Fruit fly (Drosophila melanogaster) whole organism, adult: ENCODE data around the gene Sec63.

ENCODE experiments used
- CG11617 ChIP-seq: fragments of 200-800 bp; sonication (Bioruptor generic); optimal IDR thresholded peaks from 2 replicates; lab custom pipeline; 2017; ENCODE audit warnings: mild to moderate bottlenecking, missing biosample characterization, missing genetic modification reagents, missing genetic modification characterization
- CG12768 ChIP-seq: fragments of 200-800 bp; sonication (Bioruptor generic); optimal IDR thresholded peaks from 2 replicates; lab custom pipeline; 2017; ENCODE audit warnings: missing biosample characterization, missing genetic modification characterization, mild to moderate bottlenecking, moderate library complexity, missing genetic modification reagents
- CG14711 ChIP-seq: fragments of 200-800 bp; sonication (Bioruptor generic); optimal IDR thresholded peaks from 2 replicates; lab custom pipeline; 2018; ENCODE audit warnings: missing biosample characterization, mild to moderate bottlenecking, missing genetic modification characterization, moderate library complexity
- CG1620 ChIP-seq: fragments of 200-800 bp; sonication (Bioruptor generic); optimal IDR thresholded peaks from 2 replicates; lab custom pipeline; 2016; ENCODE audit warnings: missing biosample characterization, missing genetic modification characterization
- CG33017 ChIP-seq: fragments of 200-800 bp; sonication (Bioruptor generic); optimal IDR thresholded peaks from 2 replicates; lab custom pipeline; 2018; ENCODE audit warnings: missing biosample characterization, mild to moderate bottlenecking, missing genetic modification characterization, moderate library complexity
- CG5204 ChIP-seq: fragments of 200-800 bp; sonication (Bioruptor generic); optimal IDR thresholded peaks from 2 replicates; lab custom pipeline; 2016; ENCODE audit warnings: missing biosample characterization, missing genetic modification characterization
- CG7045 ChIP-seq: fragments of 200-800 bp; sonication (Bioruptor generic); optimal IDR thresholded peaks from 2 replicates; lab custom pipeline; 2017; ENCODE audit warnings: missing biosample characterization, mild to moderate bottlenecking, missing genetic modification characterization
- CG7101 ChIP-seq: fragments of 200-800 bp; sonication (Bioruptor generic); optimal IDR thresholded peaks from 2 replicates; lab custom pipeline; 2018; ENCODE audit warnings: missing biosample characterization, mild to moderate bottlenecking, missing genetic modification characterization, moderate library complexity
- Clk ChIP-seq: fragments of 200-800 bp; sonication (Bioruptor generic); optimal IDR thresholded peaks from 2 replicates; lab custom pipeline; 2017; ENCODE audit warnings: missing biosample characterization, missing genetic modification characterization
- Crg-1 ChIP-seq: fragments of 200-800 bp; sonication (Bioruptor generic); optimal IDR thresholded peaks from 2 replicates; lab custom pipeline; 2016; ENCODE audit warnings: missing biosample characterization, missing genetic modification characterization
- Hr96 ChIP-seq: fragments of 200-800 bp; sonication (Bioruptor generic); optimal IDR thresholded peaks from 2 replicates; lab custom pipeline; 2016; ENCODE audit warnings: missing biosample characterization, missing genetic modification characterization
- Mnt ChIP-seq: fragments of 200-800 bp; sonication (Bioruptor generic); optimal IDR thresholded peaks from 2 replicates; lab custom pipeline; 2016; ENCODE audit warnings: missing biosample characterization, mild to moderate bottlenecking, missing genetic modification characterization
- bab1 ChIP-seq: fragments of 200-800 bp; sonication (Bioruptor generic); optimal IDR thresholded peaks from 3 replicates; lab custom pipeline; 2019; ENCODE audit warnings: missing biosample characterization, mild to moderate bottlenecking, missing genetic modification characterization, moderate library complexity
- cic ChIP-seq: fragments of 200-800 bp; sonication (Bioruptor generic); optimal IDR thresholded peaks from 2 replicates; lab custom pipeline; 2017; ENCODE audit warnings: missing biosample characterization, mild to moderate bottlenecking, missing genetic modification characterization, moderate library complexity
- cnc ChIP-seq, 2 experiments: fragments of >200 bp; optimal IDR thresholded peaks; 2 replicates each; lab custom pipeline; 2017
- kay ChIP-seq: fragments of 200-800 bp; sonication (Bioruptor generic); peaks from one replicate; lab custom pipeline; 2016; ENCODE audit warnings: missing biosample characterization, missing genetic modification characterization, borderline replicate concordance
- ovo ChIP-seq: fragments of 200-800 bp; sonication (Bioruptor generic); optimal IDR thresholded peaks from 2 replicates; lab custom pipeline; 2016; ENCODE audit warnings: missing biosample characterization, missing genetic modification characterization
- pad ChIP-seq: fragments of 200-800 bp; sonication (Bioruptor generic); optimal IDR thresholded peaks from 3 replicates; lab custom pipeline; 2017; ENCODE audit warnings: missing biosample characterization, missing genetic modification characterization, mild to moderate bottlenecking, moderate library complexity, missing genetic modification reagents
- tj ChIP-seq: fragments of 200-800 bp; sonication (Bioruptor generic); optimal IDR thresholded peaks from 3 replicates; lab custom pipeline; 2017; ENCODE audit warnings: missing biosample characterization, mild to moderate bottlenecking, missing genetic modification characterization, moderate library complexity
- toe ChIP-seq: fragments of 200-800 bp; sonication (Bioruptor generic); optimal IDR thresholded peaks from 2 replicates; lab custom pipeline; 2016; ENCODE audit warnings: missing biosample characterization, missing genetic modification characterization

The Sec63 gene

DNA sequence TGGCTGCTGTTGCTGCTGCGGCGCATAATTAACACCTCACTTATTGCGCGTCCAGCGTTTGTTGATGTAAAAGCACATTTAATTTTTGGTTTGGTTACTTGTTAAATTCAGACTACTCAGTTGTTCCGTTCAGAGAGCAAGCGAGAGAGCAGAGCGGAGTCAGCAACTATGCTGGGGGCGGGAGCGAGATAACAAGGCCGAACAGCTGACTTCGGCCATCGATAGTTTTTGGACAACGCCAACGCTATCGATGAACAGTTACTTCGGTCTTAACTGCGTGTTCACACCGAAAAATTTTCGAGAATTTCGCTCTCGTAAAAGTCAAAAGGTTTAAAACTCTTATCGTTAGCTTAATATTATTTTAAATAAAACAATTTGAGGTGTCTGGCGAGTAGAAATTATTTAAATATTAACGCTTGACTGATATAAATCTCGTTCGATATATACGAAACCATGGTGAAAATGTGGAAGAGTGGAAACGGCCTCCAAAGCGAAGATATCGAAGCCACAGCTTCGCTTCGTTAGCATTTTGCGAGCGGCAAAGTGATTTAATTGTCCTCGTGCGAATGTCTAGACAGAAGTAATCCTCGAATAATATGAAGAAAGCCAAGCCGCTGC, 21.1 kb downstream of the Sec63 start, which contains the start of the genes SMSr and smid:
Gene SMSr (minus strand): TSS at position 116 of the 618 bp plus-strand sequence.
Gene smid (plus strand): TSS at position 256 of the 618 bp plus-strand sequence.
- no peak for TF ChIP-seq toe (GFP tag; lab: Kevin White, UChicago)
- TF ChIP-seq CG14711: peak; percentile 9
- peak; percentile 53 for TF ChIP-seq ovo (GFP tag; lab: Kevin White, UChicago)
- peak; percentile 51 for TF ChIP-seq CG5204 (GFP tag; lab: Kevin White, UChicago)
- no peak for TF ChIP-seq cic (GFP tag; lab: Kevin White, UChicago)
- no peak for TF ChIP-seq Clk (GFP tag; lab: Kevin White, UChicago)
- TF ChIP-seq tj (GFP tag; lab: Kevin White, UChicago): peak; percentile 97
- peak; percentile 55 for TF ChIP-seq bab1
- TF ChIP-seq Mnt: peak; percentile 67
- no peak for TF ChIP-seq cnc (optimal IDR thresholded peaks at IDR 0.05; lab: Kevin White, UChicago)
- TF ChIP-seq CG12768 (GFP tag; lab: Kevin White, UChicago): peak; percentile 19
- peak; percentile 43 for TF ChIP-seq Crg-1 (GFP tag; lab: Kevin White, UChicago)
- TF ChIP-seq Hr96: peak; percentile 66
- TF ChIP-seq CG7101 (tag; lab: Kevin White, UChicago): peak; percentile 46
- peak; percentile 23 for TF ChIP-seq CG7045 (GFP tag; lab: Kevin White, UChicago)
- peak; percentile 64 for TF ChIP-seq CG1620
- peak; percentile 45 for TF ChIP-seq pad
- TF ChIP-seq CG33017 (tag; lab: Kevin White, UChicago): peak; percentile 0
- TF ChIP-seq kay (GFP tag; lab: Kevin White, UChicago): peak; percentile 91
- peak; percentile 61 for TF ChIP-seq CG11617

DNA sequence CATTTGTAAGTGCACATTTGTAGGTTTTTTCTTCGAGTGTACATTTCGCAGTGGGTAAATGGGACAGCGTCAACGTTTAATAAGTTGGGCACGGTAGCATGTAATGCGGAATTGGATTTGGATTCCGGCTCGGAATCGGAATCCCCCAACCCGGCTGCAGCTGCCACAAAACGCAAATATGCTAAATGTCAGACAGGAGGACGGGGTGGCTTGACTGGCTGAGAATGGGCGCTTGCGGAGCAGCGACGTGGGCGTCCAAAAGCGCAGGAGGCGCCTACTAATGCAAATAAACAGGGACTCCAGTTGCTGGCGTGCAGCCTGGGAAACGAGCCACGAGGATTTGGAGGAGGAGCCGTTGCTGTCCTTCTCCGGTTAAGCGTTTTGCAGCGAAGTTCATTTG, 27.5 kb downstream of the Sec63 start, which contains the start of gene CG8564:
Gene CG8564 (minus strand): TSS at position 101 of the 400 bp plus-strand sequence.
- no peak for TF ChIP-seq CG11617
- TF ChIP-seq CG33017 (tag; lab: Kevin White, UChicago): no peak
- TF ChIP-seq kay (GFP tag; lab: Kevin White, UChicago): no peak
- no peak for TF ChIP-seq Hr96
- TF ChIP-seq cnc (optimal IDR thresholded peaks at IDR 0.05; lab: Kevin White, UChicago): no peak
- no peak for TF ChIP-seq Mnt
- TF ChIP-seq toe (GFP tag; lab: Kevin White, UChicago): no peak
- no peak for TF ChIP-seq CG14711
- no peak for TF ChIP-seq bab1
- TF ChIP-seq tj (GFP tag; lab: Kevin White, UChicago): no peak
- TF ChIP-seq CG1620: no peak
- TF ChIP-seq CG5204 (GFP tag; lab: Kevin White, UChicago): no peak
- TF ChIP-seq cic (GFP tag; lab: Kevin White, UChicago): no peak
- TF ChIP-seq CG12768 (GFP tag; lab: Kevin White, UChicago): no peak
- no peak for TF ChIP-seq ovo (GFP tag; lab: Kevin White, UChicago)

DNA sequence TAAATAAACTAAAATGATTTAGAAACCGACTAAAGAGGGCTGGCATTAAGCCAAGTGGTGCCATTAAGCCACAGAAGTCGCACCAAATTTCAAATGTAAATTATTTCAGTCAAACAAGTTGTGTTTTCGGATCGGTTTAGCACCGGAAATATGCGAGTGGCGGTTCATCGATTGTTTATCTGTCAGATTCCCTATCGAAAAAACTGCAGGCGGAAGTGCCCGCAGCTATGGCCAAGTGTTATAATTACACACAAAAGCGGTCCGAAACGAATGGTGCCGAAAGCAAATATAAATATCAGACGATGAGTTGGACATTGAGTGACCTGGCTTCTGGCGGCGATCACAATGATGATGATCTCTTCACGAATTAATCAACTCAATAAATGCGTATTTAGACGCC, 29.6 kb downstream of the Sec63 start:
- TF ChIP-seq CG5204 (GFP tag; lab: Kevin White, UChicago) (no peak), Crg-1 (GFP tag; lab: Kevin White, UChicago) (no peak), CG7045 (GFP tag; lab: Kevin White, UChicago) (no peak), Hr96 (no peak)

DNA sequence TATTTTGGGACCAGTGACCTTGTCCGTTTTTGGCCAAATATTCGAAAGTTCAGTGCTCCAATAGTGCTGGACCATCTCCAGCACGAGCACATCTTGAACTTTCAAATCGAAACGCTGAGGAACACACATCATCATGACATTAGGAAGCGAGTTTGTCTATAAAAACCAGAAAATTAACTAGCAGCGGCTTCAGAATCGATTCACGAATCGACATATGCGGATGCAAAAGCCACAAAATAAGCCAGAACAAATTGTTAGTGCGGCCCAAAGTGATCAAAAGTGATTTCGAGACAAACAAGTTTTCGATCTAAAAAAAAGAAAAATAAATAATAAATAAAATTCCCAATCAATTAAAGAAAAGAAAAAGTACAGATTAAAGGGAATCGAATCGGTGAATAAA, 30.1 kb downstream of the Sec63 start, which contains the start of gene CG8563:
Gene CG8563 (plus strand): TSS at position 301 of the 400 bp plus-strand sequence.
- no peak for TF ChIP-seq CG7045 (GFP tag; lab: Kevin White, UChicago)
- TF ChIP-seq kay (GFP tag; lab: Kevin White, UChicago): no peak
- TF ChIP-seq Mnt: no peak
- no peak for TF ChIP-seq Hr96
- no peak for TF ChIP-seq CG14711
- TF ChIP-seq Crg-1 (GFP tag; lab: Kevin White, UChicago): no peak
- TF ChIP-seq pad: no peak
- no peak for TF ChIP-seq cnc (optimal IDR thresholded peaks at IDR 0.05; lab: Kevin White, UChicago)
- TF ChIP-seq cic (GFP tag; lab: Kevin White, UChicago): no peak
- TF ChIP-seq CG1620: no peak
- TF ChIP-seq CG5204 (GFP tag; lab: Kevin White, UChicago): no peak
- no peak for TF ChIP-seq CG33017 (tag; lab: Kevin White, UChicago)

DNA sequence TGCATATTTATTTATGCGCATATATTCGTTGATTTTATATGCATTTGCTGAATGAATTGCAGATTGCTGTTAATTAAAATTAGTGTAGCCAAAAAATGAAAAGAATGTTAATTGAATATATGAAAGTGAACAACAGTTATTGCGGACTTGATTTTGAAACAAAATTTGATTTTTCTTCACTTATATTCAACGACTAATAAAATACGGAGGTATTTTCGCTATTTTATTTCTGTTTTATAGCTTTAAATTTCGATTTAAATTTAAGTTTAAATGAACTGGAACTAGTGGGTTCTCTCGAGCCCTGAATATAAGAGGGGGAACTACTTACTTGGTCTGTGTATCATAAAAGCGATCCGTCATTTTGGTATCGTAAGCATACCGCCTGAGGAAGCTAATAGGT, 35.7 kb downstream of the Sec63 start, which contains the start of gene CG32379:
Gene CG32379 (plus strand): TSS at position 301 of the 400 bp plus-strand sequence.
- TF ChIP-seq cic (GFP tag; lab: Kevin White, UChicago) (no peak), CG1620 (no peak), Hr96 (no peak), cnc (optimal IDR thresholded peaks at IDR 0.05; lab: Kevin White, UChicago) (no peak), toe (GFP tag; lab: Kevin White, UChicago) (no peak), kay (GFP tag; lab: Kevin White, UChicago) (no peak), CG14711 (no peak), Mnt (no peak), CG11617 (no peak), CG7101 (tag; lab: Kevin White, UChicago) (no peak), CG7045 (GFP tag; lab: Kevin White, UChicago) (no peak), Clk (GFP tag; lab: Kevin White, UChicago) (no peak), ovo (GFP tag; lab: Kevin White, UChicago) (no peak), CG12768 (GFP tag; lab: Kevin White, UChicago) (no peak), pad (no peak), Crg-1 (GFP tag; lab: Kevin White, UChicago) (no peak), tj (GFP tag; lab: Kevin White, UChicago) (no peak), CG5204 (GFP tag; lab: Kevin White, UChicago) (no peak), bab1 (no peak)

DNA sequence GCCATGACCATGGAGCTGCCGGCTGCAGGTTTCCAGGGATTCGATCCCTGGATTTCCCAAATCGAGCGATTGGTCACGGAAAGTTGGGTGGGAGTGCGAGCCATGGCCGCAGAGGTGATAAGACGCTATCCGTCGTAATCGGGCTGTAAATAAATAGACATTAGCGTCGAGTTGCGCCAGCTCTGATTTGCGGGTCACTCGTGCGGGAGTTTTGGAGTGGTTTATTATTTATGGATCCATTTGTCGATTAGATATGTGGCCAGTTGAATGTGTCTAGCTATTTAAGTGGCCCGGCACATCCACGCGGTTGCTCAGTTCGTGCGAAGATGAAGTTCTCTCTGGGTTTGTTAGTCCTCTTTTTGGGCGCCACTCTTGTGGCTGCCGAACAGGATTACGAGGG, 37.6 kb downstream of the Sec63 start, which contains the start of gene CG8562:
Gene CG8562 (plus strand): TSS at position 307 of the 400 bp plus-strand sequence.
- no peak for TF ChIP-seq tj (GFP tag; lab: Kevin White, UChicago)
- TF ChIP-seq Hr96: no peak
- no peak for TF ChIP-seq pad
- TF ChIP-seq CG5204 (GFP tag; lab: Kevin White, UChicago): no peak
- TF ChIP-seq Mnt: no peak
- TF ChIP-seq bab1: no peak
- TF ChIP-seq cnc (optimal IDR thresholded peaks at IDR 0.05; lab: Kevin White, UChicago): no peak
- no peak for TF ChIP-seq CG14711
- no peak for TF ChIP-seq kay (GFP tag; lab: Kevin White, UChicago)
- TF ChIP-seq CG33017 (tag; lab: Kevin White, UChicago): no peak
- no peak for TF ChIP-seq CG7101 (tag; lab: Kevin White, UChicago)
- no peak for TF ChIP-seq CG11617
- no peak for TF ChIP-seq cic (GFP tag; lab: Kevin White, UChicago)
- no peak for TF ChIP-seq Crg-1 (GFP tag; lab: Kevin White, UChicago)
- TF ChIP-seq CG7045 (GFP tag; lab: Kevin White, UChicago): no peak
- no peak for TF ChIP-seq CG12768 (GFP tag; lab: Kevin White, UChicago)
- TF ChIP-seq ovo (GFP tag; lab: Kevin White, UChicago): no peak
